Worm (Caenorhabditis elegans): ENCODE measurements around the gene C53A5.2.

C53A5.2 gene

ce11 chrV:14498204-14498603 is 24.8 kb downstream of the C53A5.2 start:
- TF ChIP-seq ceh-28 (tag; optimal IDR thresholded peaks at IDR 0.05) (no peak), unc-62 (GFP tag; optimal IDR thresholded peaks at IDR 0.05 in 1 of 2) (peak in 1 of 2 experiments; percentile 16), unc-62 (tag; optimal IDR thresholded peaks at IDR 0.05) (no peak), nhr-28 (tag; optimal IDR thresholded peaks at IDR 0.05) (peak; percentile 13), nhr-6 (tag; optimal IDR thresholded peaks at IDR 0.05) (peak; percentile 62), nhr-25 (tag; optimal IDR thresholded peaks at IDR 0.05; ENCODE audit: borderline replicate concordance, insufficient read depth) (peak; percentile 4)

- no peak for TF ChIP-seq unc-39 (tag; optimal IDR thresholded peaks at IDR 0.05)
- TF ChIP-seq unc-62 (GFP tag; optimal IDR thresholded peaks at IDR 0.05 in 1 of 2), result peak in 1 of 2 experiments; percentile 58
- TF ChIP-seq unc-62 (tag; optimal IDR thresholded peaks at IDR 0.05), result no peak
These were observed 26.6 kb downstream of the C53A5.2 start for ce11 chrV:14496446-14496845.

ce11 chrV:14495493-14495892 is 27.5 kb downstream of the C53A5.2 start:
- no peak for TF ChIP-seq egl-43 (GFP tag; IDR thresholded peaks at IDR 0.05)
- TF ChIP-seq nhr-102 (tag; optimal IDR thresholded peaks at IDR 0.05), result no peak
- TF ChIP-seq mxl-2 (GFP tag; conservative IDR thresholded peaks at IDR 0.05), result no peak
- TF ChIP-seq F10B5.3 (tag; optimal IDR thresholded peaks at IDR 0.05), result no peak
- no peak for TF ChIP-seq Y48G9A.11 (GFP tag; IDR thresholded peaks at IDR 0.05)
- TF ChIP-seq ceh-20 (GFP tag; IDR thresholded peaks at IDR 0.05), result no peak
- no peak for TF ChIP-seq fos-1 (tag; optimal IDR thresholded peaks at IDR 0.05)
- no peak for TF ChIP-seq zip-11 (GFP tag; IDR thresholded peaks at IDR 0.05)
- no peak for TF ChIP-seq lin-39 (tag; optimal IDR thresholded peaks at IDR 0.05)
- TF ChIP-seq unc-39 (tag; optimal IDR thresholded peaks at IDR 0.05), result no peak
- no peak for TF ChIP-seq nhr-10 (tag; optimal IDR thresholded peaks at IDR 0.05)
- TF ChIP-seq tag-97 (GFP tag; IDR thresholded peaks at IDR 0.05), result no peak
- TF ChIP-seq zip-2 (tag; optimal IDR thresholded peaks at IDR 0.05), result no peak

ce11 chrV:14493665-14494064 is 29.3 kb downstream of the C53A5.2 start:
- TF ChIP-seq ztf-11 (tag; optimal IDR thresholded peaks at IDR 0.05) (no peak), nhr-11 (tag; optimal IDR thresholded peaks at IDR 0.05) (no peak), ceh-62 (tag; optimal IDR thresholded peaks at IDR 0.05) (no peak), lin-15B (tag; optimal IDR thresholded peaks at IDR 0.05) (no peak), hlh-30 (tag; optimal IDR thresholded peaks at IDR 0.05; ENCODE audit: insufficient read depth) (no peak), lin-13 (GFP tag; optimal IDR thresholded peaks at IDR 0.05) (no peak), daf-8 (GFP tag; IDR thresholded peaks at IDR 0.05) (no peak), daf-19 (GFP tag; conservative IDR thresholded peaks at IDR 0.05) (no peak), arid-1 (GFP tag; conservative IDR thresholded peaks at IDR 0.05) (no peak), mxl-3 (GFP tag; optimal IDR thresholded peaks at IDR 0.05) (no peak), aha-1 (tag) (peak; percentile 11), nhr-42 (GFP tag; IDR thresholded peaks at IDR 0.05) (no peak), unc-62 (GFP tag; optimal IDR thresholded peaks at IDR 0.05 in 1 of 2) (peak in 1 of 2 experiments; percentile 40), unc-62 (tag; optimal IDR thresholded peaks at IDR 0.05) (no peak), unc-39 (tag; optimal IDR thresholded peaks at IDR 0.05) (no peak), ces-1 (GFP tag; optimal IDR thresholded peaks at IDR 0.05) (no peak)

ce11 chrV:14491097-14491496 is 31.9 kb downstream of the C53A5.2 start:
- no peak for TF ChIP-seq fkh-10 (GFP tag; optimal IDR thresholded peaks at IDR 0.05)
- TF ChIP-seq nhr-76 (tag; optimal IDR thresholded peaks at IDR 0.05), result no peak
- no peak for TF ChIP-seq saeg-2 (GFP tag; IDR thresholded peaks at IDR 0.05)
- TF ChIP-seq spr-1 (tag; optimal IDR thresholded peaks at IDR 0.05), result no peak
- no peak for TF ChIP-seq vab-7 (GFP tag; IDR thresholded peaks at IDR 0.05)
- TF ChIP-seq dmd-8 (GFP tag; IDR thresholded peaks at IDR 0.05), result no peak
- no peak for TF ChIP-seq mes-2 (tag; optimal IDR thresholded peaks at IDR 0.05; ENCODE audit: poor library complexity, severe bottlenecking)
- TF ChIP-seq F10B5.3 (tag; optimal IDR thresholded peaks at IDR 0.05), result no peak
- TF ChIP-seq lin-29 (GFP tag; IDR thresholded peaks at IDR 0.05), result no peak
- TF ChIP-seq dmd-9 (GFP tag; IDR thresholded peaks at IDR 0.05), result no peak
- TF ChIP-seq unc-39 (tag; optimal IDR thresholded peaks at IDR 0.05), result no peak
- no peak for TF ChIP-seq Y5F2A.4 (GFP tag; optimal IDR thresholded peaks at IDR 0.05)
- TF ChIP-seq duxl-1 (tag; optimal IDR thresholded peaks at IDR 0.05; ENCODE audit: poor library complexity), result no peak
- no peak for TF ChIP-seq F37D6.2 (tag; optimal IDR thresholded peaks at IDR 0.05)
- TF ChIP-seq F26F4.8 (GFP tag; conservative IDR thresholded peaks at IDR 0.05), result no peak
- no peak for TF ChIP-seq hlh-30 (tag; optimal IDR thresholded peaks at IDR 0.05; ENCODE audit: insufficient read depth)

All from whole organism, L4 larva.